Worm (Caenorhabditis elegans) whole organism, young adult: Measurements from ENCODE around the gene EGAP1.5.

ENCODE experiments used
- C06A6.2 ChIP-seq: fragments of 200-800 bp; sonication (Bioruptor generic); conservative IDR thresholded peaks from 2 replicates; pipeline ENCODE4 v1.3.6; 2022; ENCODE audit warnings: missing genetic modification characterization, missing compliant biosample characterization
- C17E4.6 ChIP-seq: fragments of 200-800 bp; sonication (Bioruptor generic); IDR thresholded peaks from 2 replicates; pipeline ENCODE4 v1.3.6; 2022; ENCODE audit warnings: missing genetic modification reagents, missing genetic modification characterization, missing compliant biosample characterization
- F49E8.2 ChIP-seq: sonication (generic microtip); optimal IDR thresholded peaks from 3 replicates; lab custom pipeline; 2017; ENCODE audit warnings: missing genetic modification characterization, mild to moderate bottlenecking, missing compliant biosample characterization, antibody characterized with exemption, moderate library complexity; ENCODE audit not compliant: insufficient read depth
- K11D2.4 ChIP-seq: fragments of 200-800 bp; sonication (Bioruptor generic); IDR thresholded peaks from 2 replicates; pipeline ENCODE4 v1.3.6; 2022; ENCODE audit warnings: missing genetic modification reagents, missing genetic modification characterization, missing compliant biosample characterization
- T07F8.4 ChIP-seq: sonication (generic microtip); optimal IDR thresholded peaks from 2 replicates; lab custom pipeline; 2016; ENCODE audit warnings: mild to moderate bottlenecking, missing genetic modification characterization, moderate library complexity, missing compliant biosample characterization
- T26A5.8 ChIP-seq: sonication (generic microtip); optimal IDR thresholded peaks from 2 replicates; lab custom pipeline; 2016; ENCODE audit warnings: missing genetic modification characterization, missing compliant biosample characterization
- ZK185.1 ChIP-seq: sonication (generic microtip); optimal IDR thresholded peaks from 2 replicates; lab custom pipeline; 2016; ENCODE audit warnings: mild to moderate bottlenecking, missing genetic modification characterization, missing compliant biosample characterization; ENCODE audit not compliant: poor library complexity, severe bottlenecking
- aptf-3 ChIP-seq: fragments of 200-800 bp; sonication (Bioruptor generic); IDR thresholded peaks from 2 replicates; pipeline ENCODE4 v1.3.6; 2022; ENCODE audit warnings: missing genetic modification characterization, missing compliant biosample characterization
- bed-2 ChIP-seq: fragments of 200-800 bp; sonication (Bioruptor generic); IDR thresholded peaks from 2 replicates; pipeline ENCODE4 v1.3.6; 2022; ENCODE audit warnings: missing genetic modification reagents, missing genetic modification characterization, missing compliant biosample characterization
- cebp-1 ChIP-seq, 2 experiments: fragments of 200-800 bp in 1 of 2; sonication (Bioruptor generic) in 1 of 2; sonication (generic microtip) in 1 of 2; IDR thresholded peaks in 1 of 2; optimal IDR thresholded peaks in 1 of 2; 2 replicates each; pipeline versions ENCODE4 v1.3.6 to Lab custom; 2017 to 2022; ENCODE audit warnings: missing compliant biosample characterization in 2 of 2, missing genetic modification characterization in 2 of 2, mild to moderate bottlenecking in 1 of 2, missing genetic modification reagents in 1 of 2, moderate library complexity in 1 of 2
- ceh-100 ChIP-seq: fragments of 200-800 bp; sonication (Bioruptor generic); IDR thresholded peaks from 2 replicates; pipeline ENCODE4 v1.3.6; 2022; ENCODE audit warnings: missing genetic modification reagents, missing genetic modification characterization, missing compliant biosample characterization
- ceh-27 ChIP-seq: fragments of 200-800 bp; sonication (Bioruptor generic); optimal IDR thresholded peaks from 2 replicates; lab custom pipeline; 2018; ENCODE audit warnings: mild to moderate bottlenecking, missing genetic modification characterization, moderate library complexity, missing compliant biosample characterization
- ceh-40 ChIP-seq: fragments of 200-800 bp; sonication (Bioruptor generic); IDR thresholded peaks from 2 replicates; pipeline ENCODE4 v1.3.6; 2022; ENCODE audit warnings: missing genetic modification characterization, missing compliant biosample characterization
- ceh-58 ChIP-seq: fragments of 200-800 bp; sonication (Bioruptor generic); IDR thresholded peaks from 2 replicates; pipeline ENCODE4 v1.3.6; 2022; ENCODE audit warnings: missing genetic modification characterization, missing compliant biosample characterization
- ceh-79 ChIP-seq: sonication (generic microtip); optimal IDR thresholded peaks from 2 replicates; lab custom pipeline; 2017; ENCODE audit warnings: mild to moderate bottlenecking, missing genetic modification characterization, missing compliant biosample characterization
- egl-18 ChIP-seq: fragments of 200-800 bp; sonication (Bioruptor generic); IDR thresholded peaks from 2 replicates; pipeline ENCODE4 v1.3.6; 2022; ENCODE audit warnings: missing genetic modification reagents, missing genetic modification characterization, missing compliant biosample characterization
- egrh-3 ChIP-seq: fragments of 200-800 bp; sonication (Bioruptor generic); IDR thresholded peaks from 2 replicates; pipeline ENCODE4 v1.3.6; 2022; ENCODE audit warnings: missing genetic modification reagents, missing genetic modification characterization, missing compliant biosample characterization
- ekl-4 ChIP-seq: fragments of 200-800 bp; sonication (Bioruptor generic); IDR thresholded peaks from 2 replicates; pipeline ENCODE4 v1.3.6; 2022; ENCODE audit warnings: missing genetic modification reagents, missing genetic modification characterization, missing compliant biosample characterization
- gei-17 ChIP-seq: fragments of 200-800 bp; sonication (Bioruptor generic); optimal IDR thresholded peaks from 2 replicates; lab custom pipeline; 2018; ENCODE audit warnings: mild to moderate bottlenecking, missing genetic modification characterization, missing compliant biosample characterization
- him-1 ChIP-seq: sonication (generic microtip); optimal IDR thresholded peaks from 2 replicates; lab custom pipeline; 2016; ENCODE audit warnings: missing genotype, missing genetic modification reagents, missing genetic modification characterization, missing compliant biosample characterization
- hrde-1 ChIP-seq: sonication (generic microtip); optimal IDR thresholded peaks from 2 replicates; lab custom pipeline; 2016; ENCODE audit warnings: missing genetic modification characterization, mild to moderate bottlenecking, missing compliant biosample characterization, moderate library complexity, missing genotype, missing genetic modification reagents, borderline replicate concordance
- lin-26 ChIP-seq: fragments of 200-800 bp; sonication (Bioruptor generic); IDR thresholded peaks from 2 replicates; pipeline ENCODE4 v1.3.6; 2022; ENCODE audit warnings: missing genetic modification reagents, missing genetic modification characterization, missing compliant biosample characterization
- lin-35 ChIP-seq, 3 experiments: fragments of 150-350 bp in 2 of 3; sonication (generic microtip) in 1 of 3; optimal IDR thresholded peaks; 2 replicates each; lab custom pipeline; 2014 to 2018; ENCODE audit warnings: missing biosample characterization in 3 of 3, missing genetic modification characterization in 3 of 3, missing genetic modification reagents in 3 of 3
- lin-54 ChIP-seq: fragments of 200-800 bp; sonication (Bioruptor generic); optimal IDR thresholded peaks from 2 replicates; lab custom pipeline; 2018; ENCODE audit warnings: mild to moderate bottlenecking, missing genetic modification characterization, missing compliant biosample characterization
- madf-10 ChIP-seq: sonication (generic microtip); optimal IDR thresholded peaks from 2 replicates; lab custom pipeline; 2016; ENCODE audit warnings: mild to moderate bottlenecking, missing genetic modification characterization, missing compliant biosample characterization
- madf-3 ChIP-seq: fragments of 200-800 bp; sonication (Bioruptor generic); IDR thresholded peaks from 2 replicates; pipeline ENCODE4 v1.3.6; 2022; ENCODE audit warnings: missing genetic modification reagents, missing genetic modification characterization, missing compliant biosample characterization
- mcd-1 ChIP-seq: fragments of 200-800 bp; sonication (Bioruptor generic); IDR thresholded peaks from 2 replicates; pipeline ENCODE4 v1.3.6; 2022; ENCODE audit warnings: missing genetic modification reagents, missing genetic modification characterization, missing compliant biosample characterization
- nfya-2 ChIP-seq: fragments of 200-800 bp; sonication (Bioruptor generic); IDR thresholded peaks from 2 replicates; pipeline ENCODE4 v1.3.6; 2022; ENCODE audit warnings: missing genetic modification reagents, missing genetic modification characterization, missing compliant biosample characterization
- nfyb-1 ChIP-seq: fragments of 200-800 bp; sonication (Bioruptor generic); IDR thresholded peaks from 2 replicates; pipeline ENCODE4 v1.3.6; 2022; ENCODE audit warnings: missing genetic modification reagents, missing genetic modification characterization, missing compliant biosample characterization
- nhr-27 ChIP-seq: fragments of 200-800 bp; sonication (Bioruptor generic); optimal IDR thresholded peaks from 2 replicates; lab custom pipeline; 2018; ENCODE audit warnings: mild to moderate bottlenecking, missing genetic modification characterization, moderate library complexity, missing compliant biosample characterization
- sea-2 ChIP-seq: fragments of 200-800 bp; sonication (Bioruptor generic); IDR thresholded peaks from 2 replicates; pipeline ENCODE4 v1.3.6; 2022; ENCODE audit warnings: missing genetic modification characterization, missing compliant biosample characterization
- somi-1 ChIP-seq: fragments of 200-800 bp; sonication (Bioruptor generic); optimal IDR thresholded peaks from 2 replicates; lab custom pipeline; 2018; ENCODE audit warnings: mild to moderate bottlenecking, missing genetic modification characterization, missing compliant biosample characterization
- sptf-2 ChIP-seq: fragments of 200-800 bp; sonication (Bioruptor generic); optimal IDR thresholded peaks from 2 replicates; lab custom pipeline; 2018; ENCODE audit warnings: mild to moderate bottlenecking, missing genetic modification characterization, missing compliant biosample characterization
- tbp1 ChIP-seq: fragments of 200-800 bp; sonication (Bioruptor generic); optimal IDR thresholded peaks from 2 replicates; lab custom pipeline; 2018; ENCODE audit warnings: mild to moderate bottlenecking, missing genetic modification characterization, missing compliant biosample characterization
- tlf-1 ChIP-seq: fragments of 200-800 bp; sonication (Bioruptor generic); optimal IDR thresholded peaks from 2 replicates; lab custom pipeline; 2018; ENCODE audit warnings: mild to moderate bottlenecking, missing genetic modification characterization, missing compliant biosample characterization
- zfh-2 ChIP-seq: fragments of 200-800 bp; sonication (Bioruptor generic); conservative IDR thresholded peaks from 2 replicates; pipeline ENCODE4 v1.3.6; 2022; ENCODE audit warnings: missing genetic modification reagents, missing genetic modification characterization, missing compliant biosample characterization
- ztf-25 ChIP-seq: fragments of 200-800 bp; sonication (Bioruptor generic); IDR thresholded peaks from 2 replicates; pipeline ENCODE4 v1.3.6; 2022; ENCODE audit warnings: missing genetic modification reagents, missing genetic modification characterization, missing compliant biosample characterization

The EGAP1.5 gene

DNA sequence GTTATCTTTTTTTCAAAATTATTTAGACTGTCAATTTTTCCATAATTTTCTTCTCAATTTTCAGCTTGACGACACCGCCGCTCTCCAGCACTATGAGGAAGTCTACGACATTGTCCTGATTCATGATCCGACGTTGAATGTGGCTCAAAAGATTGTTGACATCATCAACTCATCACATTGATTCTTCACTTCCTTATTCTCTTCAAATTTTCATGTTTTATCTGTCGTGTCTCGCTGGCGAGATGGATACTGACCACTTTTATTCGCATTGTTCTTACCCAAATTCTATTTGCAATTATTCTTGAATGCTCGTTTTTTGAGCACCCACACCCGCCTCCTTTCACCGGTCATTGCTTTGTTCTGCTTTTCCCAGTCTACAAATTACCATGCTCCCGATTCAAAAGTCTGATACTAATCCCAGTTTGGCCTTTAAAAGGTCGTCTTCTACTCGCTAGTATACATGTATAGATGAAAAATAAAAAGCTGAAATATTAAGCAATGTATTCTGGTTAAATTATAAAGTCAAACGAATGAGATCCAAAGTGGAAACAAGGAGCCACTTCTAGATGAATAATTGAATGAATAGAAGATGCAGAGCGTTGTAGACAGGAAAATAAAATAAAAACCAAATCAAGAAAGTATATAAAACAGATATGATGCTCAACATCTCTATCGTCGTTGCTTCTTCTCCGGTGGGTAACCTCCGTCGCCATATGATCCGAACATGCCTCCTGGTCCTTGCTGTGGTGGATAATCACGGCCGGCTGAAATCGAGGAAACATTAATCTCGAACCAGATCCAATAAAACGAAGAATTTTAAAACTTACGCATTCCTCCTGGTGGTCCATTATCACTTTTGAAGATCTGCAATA is 21.8 kb downstream of the EGAP1.5 start (continued):
- TF ChIP-seq madf-3 (GFP tag; lab: Robert Waterston, UW) (0 out of 2 replicates have a peak, but pooled peaks have one; percentile 30), ceh-79 (tag; lab: Kevin White, UChicago) (no peak), tlf-1 (GFP tag; lab: Kevin White, UChicago) (peak; percentile 43), ceh-40 (GFP tag; lab: Robert Waterston, UW) (no peak), ceh-100 (GFP tag; lab: Robert Waterston, UW) (no peak), ceh-27 (GFP tag; lab: Kevin White, UChicago) (no peak), lin-35 (GFP tag; optimal IDR thresholded peaks at IDR 0.05; lab: Kevin White, UChicago) (peak in 1 of 3 experiments; percentile 52), cebp-1 (GFP tag; IDR thresholded peaks at IDR 0.05; lab: Robert Waterston, UW) (no peak), cebp-1 (tag; optimal IDR thresholded peaks at IDR 0.05; lab: Kevin White, UChicago) (peak; percentile 35), nfya-2 (GFP tag; lab: Robert Waterston, UW) (0 out of 2 replicates have a peak, but pooled peaks have one; percentile 1), egl-18 (GFP tag; lab: Robert Waterston, UW) (0 out of 2 replicates have a peak, but pooled peaks have one; percentile 3), lin-26 (GFP tag; lab: Robert Waterston, UW) (peak; percentile 38; the same call in 1 of the 2 replicates), egrh-3 (GFP tag; lab: Robert Waterston, UW) (no peak), sptf-2 (no peak), hrde-1 (tag; lab: Kevin White, UChicago) (peak; percentile 88), ZK185.1 (tag; lab: Kevin White, UChicago) (peak; percentile 23), aptf-3 (GFP tag; lab: Robert Waterston, UW) (no peak), K11D2.4 (0 out of 2 replicates have a peak, but pooled peaks have one; percentile 22), him-1 (tag; lab: Kevin White, UChicago) (peak; percentile 76), tbp1 (GFP tag; lab: Kevin White, UChicago) (no peak), ceh-58 (GFP tag; lab: Robert Waterston, UW) (0 out of 2 replicates have a peak, but pooled peaks have one; percentile 62), gei-17 (GFP tag; lab: Kevin White, UChicago) (no peak), T07F8.4 (tag; lab: Kevin White, UChicago) (no peak), T26A5.8 (tag; lab: Kevin White, UChicago) (no peak), lin-54 (peak; percentile 33), ekl-4 (GFP tag; lab: Robert Waterston, UW) (peak; percentile 7; the same call in 1 of the 2 replicates), F49E8.2 (tag; lab: Kevin White, UChicago) (peak; percentile 61), madf-10 (peak; percentile 2), somi-1 (GFP tag; lab: Kevin White, UChicago) (peak; percentile 11), sea-2 (GFP tag; lab: Robert Waterston, UW) (no peak), ztf-25 (no peak), C17E4.6 (no peak)

- TF ChIP-seq mcd-1 (GFP tag; lab: Robert Waterston, UW) (peak; percentile 26; the same call in 1 of the 2 replicates), bed-2 (GFP tag; lab: Robert Waterston, UW) (peak; percentile 11; the same call in 1 of the 2 replicates), C06A6.2 (GFP tag; lab: Robert Waterston, UW) (no peak), nhr-27 (tag; lab: Kevin White, UChicago) (no peak), zfh-2 (GFP tag; lab: Robert Waterston, UW) (peak; percentile 87), egrh-3 (GFP tag; lab: Robert Waterston, UW) (peak; percentile 81; the same call in 1 of the 2 replicates), nfyb-1 (GFP tag; lab: Robert Waterston, UW) (no peak)
These were observed 22.4 kb downstream of the EGAP1.5 start for ce11 chrIII:5953913-5954290.
